Worm (Caenorhabditis elegans) whole organism, young adult: Measurements from ENCODE around the gene F48E3.2.

Experiments
- B0019.2 ChIP-seq: fragments of 200-800 bp; sonication (Bioruptor generic); conservative IDR thresholded peaks from 2 replicates; pipeline ENCODE4 v1.3.6; 2022; ENCODE audit warnings: missing genetic modification reagents, missing genetic modification characterization, missing compliant biosample characterization
- D2030.7 ChIP-seq: fragments of 200-800 bp; sonication (Bioruptor generic); IDR thresholded peaks from 2 replicates; pipeline ENCODE4 v1.3.6; 2022; ENCODE audit warnings: missing genetic modification reagents, missing genetic modification characterization, missing compliant biosample characterization
- F37B4.10 ChIP-seq: fragments of 200-800 bp; sonication (Bioruptor generic); IDR thresholded peaks from 2 replicates; pipeline ENCODE4 v1.3.6; 2022; ENCODE audit warnings: missing genetic modification characterization, missing compliant biosample characterization
- F39B2.1 ChIP-seq: fragments of 200-800 bp; sonication (Bioruptor generic); IDR thresholded peaks from 2 replicates; pipeline ENCODE4 v1.3.6; 2022; ENCODE audit warnings: missing genetic modification reagents, missing genetic modification characterization, missing compliant biosample characterization
- F49E8.2 ChIP-seq: sonication (generic microtip); optimal IDR thresholded peaks from 3 replicates; lab custom pipeline; 2017; ENCODE audit warnings: missing genetic modification characterization, mild to moderate bottlenecking, missing compliant biosample characterization, antibody characterized with exemption, moderate library complexity; ENCODE audit not compliant: insufficient read depth
- F52B5.7 ChIP-seq: sonication (generic microtip); optimal IDR thresholded peaks from 2 replicates; lab custom pipeline; 2016; ENCODE audit warnings: mild to moderate bottlenecking, missing genetic modification characterization, missing compliant biosample characterization
- F55B11.4 ChIP-seq: sonication (generic microtip); optimal IDR thresholded peaks from 2 replicates; lab custom pipeline; 2016; ENCODE audit warnings: missing compliant biosample characterization, missing genetic modification characterization, borderline replicate concordance; ENCODE audit not compliant: insufficient read depth
- F57C9.4 ChIP-seq: sonication (generic microtip); optimal IDR thresholded peaks from 2 replicates; lab custom pipeline; 2017; ENCODE audit warnings: mild to moderate bottlenecking, missing genetic modification characterization, missing compliant biosample characterization
- T26A5.8 ChIP-seq: sonication (generic microtip); optimal IDR thresholded peaks from 2 replicates; lab custom pipeline; 2016; ENCODE audit warnings: missing genetic modification characterization, missing compliant biosample characterization
- ZK185.1 ChIP-seq: sonication (generic microtip); optimal IDR thresholded peaks from 2 replicates; lab custom pipeline; 2016; ENCODE audit warnings: mild to moderate bottlenecking, missing genetic modification characterization, missing compliant biosample characterization; ENCODE audit not compliant: poor library complexity, severe bottlenecking
- attf-5 ChIP-seq: fragments of 200-800 bp; sonication (Bioruptor generic); optimal IDR thresholded peaks from 2 replicates; lab custom pipeline; 2018; ENCODE audit warnings: mild to moderate bottlenecking, missing genetic modification characterization, missing compliant biosample characterization
- ceh-100 ChIP-seq: fragments of 200-800 bp; sonication (Bioruptor generic); IDR thresholded peaks from 2 replicates; pipeline ENCODE4 v1.3.6; 2022; ENCODE audit warnings: missing genetic modification reagents, missing genetic modification characterization, missing compliant biosample characterization
- ceh-91 ChIP-seq: fragments of 200-800 bp; sonication (Bioruptor generic); IDR thresholded peaks from 2 replicates; pipeline ENCODE4 v1.3.6; 2022; ENCODE audit warnings: missing genetic modification reagents, missing genetic modification characterization, missing compliant biosample characterization
- chd-7 ChIP-seq: sonication (generic microtip); optimal IDR thresholded peaks from 2 replicates; lab custom pipeline; 2016; ENCODE audit warnings: mild to moderate bottlenecking, missing genetic modification characterization, moderate library complexity, missing compliant biosample characterization
- die-1 ChIP-seq: sonication (generic microtip); optimal IDR thresholded peaks from 2 replicates; lab custom pipeline; 2016; ENCODE audit warnings: missing genotype, mild to moderate bottlenecking, missing genetic modification characterization, missing compliant biosample characterization
- dpff-1 ChIP-seq: sonication (generic microtip); optimal IDR thresholded peaks from 2 replicates; lab custom pipeline; 2017; ENCODE audit warnings: mild to moderate bottlenecking, missing genetic modification characterization, missing compliant biosample characterization
- dpl-1 ChIP-seq: fragments of 150-350 bp; optimal IDR thresholded peaks from 2 replicates; lab custom pipeline; 2014; ENCODE audit warnings: missing biosample characterization, missing genetic modification reagents, missing genetic modification characterization
- efl-1 ChIP-seq: fragments of 150-350 bp; optimal IDR thresholded peaks from 2 replicates; lab custom pipeline; 2014; ENCODE audit warnings: missing biosample characterization, missing genetic modification reagents, missing genetic modification characterization
- egl-44 ChIP-seq: fragments of 200-800 bp; sonication (Bioruptor generic); IDR thresholded peaks from 2 replicates; pipeline ENCODE4 v1.3.6; 2022; ENCODE audit warnings: missing genetic modification reagents, missing genetic modification characterization, missing compliant biosample characterization
- gei-17 ChIP-seq: fragments of 200-800 bp; sonication (Bioruptor generic); optimal IDR thresholded peaks from 2 replicates; lab custom pipeline; 2018; ENCODE audit warnings: mild to moderate bottlenecking, missing genetic modification characterization, missing compliant biosample characterization
- him-1 ChIP-seq: sonication (generic microtip); optimal IDR thresholded peaks from 2 replicates; lab custom pipeline; 2016; ENCODE audit warnings: missing genotype, missing genetic modification reagents, missing genetic modification characterization, missing compliant biosample characterization
- hmg-1.2 ChIP-seq: fragments of 200-800 bp; sonication (Bioruptor generic); IDR thresholded peaks from 2 replicates; pipeline ENCODE4 v1.3.6; 2022; ENCODE audit warnings: missing genetic modification reagents, missing genetic modification characterization, missing compliant biosample characterization
- lin-26 ChIP-seq: fragments of 200-800 bp; sonication (Bioruptor generic); IDR thresholded peaks from 2 replicates; pipeline ENCODE4 v1.3.6; 2022; ENCODE audit warnings: missing genetic modification reagents, missing genetic modification characterization, missing compliant biosample characterization
- lin-35 ChIP-seq, 3 experiments: fragments of 150-350 bp in 2 of 3; sonication (generic microtip) in 1 of 3; optimal IDR thresholded peaks; 2 replicates each; lab custom pipeline; 2014 to 2018; ENCODE audit warnings: missing biosample characterization in 3 of 3, missing genetic modification characterization in 3 of 3, missing genetic modification reagents in 3 of 3
- lin-40 ChIP-seq: sonication (generic microtip); optimal IDR thresholded peaks from 2 replicates; lab custom pipeline; 2016; ENCODE audit warnings: missing genetic modification characterization, mild to moderate bottlenecking, missing compliant biosample characterization, missing genotype, missing genetic modification reagents
- lsl-1 ChIP-seq: fragments of 200-800 bp; sonication (Bioruptor generic); optimal IDR thresholded peaks from 2 replicates; lab custom pipeline; 2018; ENCODE audit warnings: mild to moderate bottlenecking, missing genetic modification characterization, moderate library complexity, missing compliant biosample characterization
- madf-6 ChIP-seq: fragments of 200-800 bp; sonication (Bioruptor generic); IDR thresholded peaks from 2 replicates; pipeline ENCODE4 v1.3.6; 2022; ENCODE audit warnings: missing genetic modification reagents, missing genetic modification characterization, missing compliant biosample characterization
- madf-8 ChIP-seq: fragments of 200-800 bp; sonication (Bioruptor generic); conservative IDR thresholded peaks from 2 replicates; pipeline ENCODE4 v1.3.6; 2022; ENCODE audit warnings: missing genetic modification reagents, missing genetic modification characterization, missing compliant biosample characterization
- mes-4 ChIP-seq: sonication (generic microtip); optimal IDR thresholded peaks from 2 replicates; lab custom pipeline; 2016; ENCODE audit warnings: missing genotype, missing genetic modification characterization, missing compliant biosample characterization
- mxl-1 ChIP-seq: sonication (generic microtip); optimal IDR thresholded peaks from 2 replicates; lab custom pipeline; 2016; ENCODE audit warnings: missing genetic modification characterization, missing compliant biosample characterization
- nhr-120 ChIP-seq: fragments of 200-800 bp; sonication (Bioruptor generic); IDR thresholded peaks from 2 replicates; pipeline ENCODE4 v1.3.6; 2022; ENCODE audit warnings: missing genetic modification characterization, missing compliant biosample characterization
- nhr-90 ChIP-seq: sonication (generic microtip); optimal IDR thresholded peaks from 2 replicates; lab custom pipeline; 2016; ENCODE audit warnings: missing genotype, mild to moderate bottlenecking, missing genetic modification characterization, missing compliant biosample characterization
- pbrm-1 ChIP-seq: fragments of 200-800 bp; sonication (Bioruptor generic); IDR thresholded peaks from 2 replicates; pipeline ENCODE4 v1.3.6; 2022; ENCODE audit warnings: missing genetic modification reagents, missing genetic modification characterization, missing compliant biosample characterization
- rcor-1 ChIP-seq: fragments of 200-800 bp; sonication (Bioruptor generic); IDR thresholded peaks from 2 replicates; pipeline ENCODE4 v1.3.6; 2022; ENCODE audit warnings: missing genetic modification reagents, missing genetic modification characterization, missing compliant biosample characterization
- rec-8 ChIP-seq, 2 experiments: sonication (generic microtip); optimal IDR thresholded peaks; 2 replicates each; lab custom pipeline; 2016; ENCODE audit warnings: mild to moderate bottlenecking in 2 of 2, missing genetic modification characterization in 2 of 2, missing genetic modification reagents in 2 of 2, missing genotype in 2 of 2, missing biosample characterization in 1 of 2, missing compliant biosample characterization in 1 of 2, moderate library complexity in 1 of 2
- sdz-38 ChIP-seq: sonication (generic microtip); optimal IDR thresholded peaks from 2 replicates; lab custom pipeline; 2016; ENCODE audit warnings: missing genotype, missing genetic modification characterization, missing compliant biosample characterization
- snpc-1.1 ChIP-seq: sonication (generic microtip); optimal IDR thresholded peaks from 2 replicates; lab custom pipeline; 2017; ENCODE audit warnings: missing genetic modification characterization, mild to moderate bottlenecking, missing compliant biosample characterization, antibody characterized with exemption, moderate library complexity, missing genotype, missing genetic modification reagents; ENCODE audit not compliant: insufficient read depth
- sptf-2 ChIP-seq: fragments of 200-800 bp; sonication (Bioruptor generic); optimal IDR thresholded peaks from 2 replicates; lab custom pipeline; 2018; ENCODE audit warnings: mild to moderate bottlenecking, missing genetic modification characterization, missing compliant biosample characterization
- tbp1 ChIP-seq: fragments of 200-800 bp; sonication (Bioruptor generic); optimal IDR thresholded peaks from 2 replicates; lab custom pipeline; 2018; ENCODE audit warnings: mild to moderate bottlenecking, missing genetic modification characterization, missing compliant biosample characterization
- tbx-9 ChIP-seq: sonication (generic microtip); optimal IDR thresholded peaks from 2 replicates; lab custom pipeline; 2016; ENCODE audit warnings: borderline replicate concordance, missing genetic modification characterization, inconsistent platforms, missing compliant biosample characterization
- unc-62 ChIP-seq: fragments of 150-350 bp; optimal IDR thresholded peaks from 2 replicates; lab custom pipeline; 2014; ENCODE audit warnings: missing biosample characterization, missing genetic modification reagents, missing genetic modification characterization
- ztf-18 ChIP-seq: sonication (generic microtip); optimal IDR thresholded peaks from 2 replicates; lab custom pipeline; 2016; ENCODE audit warnings: missing genotype, mild to moderate bottlenecking, missing genetic modification characterization, missing compliant biosample characterization
- ztf-22 ChIP-seq: fragments of 200-800 bp; sonication (Bioruptor generic); optimal IDR thresholded peaks from 2 replicates; lab custom pipeline; 2018; ENCODE audit warnings: mild to moderate bottlenecking, missing genetic modification characterization, moderate library complexity, missing compliant biosample characterization
- ztf-25 ChIP-seq: fragments of 200-800 bp; sonication (Bioruptor generic); IDR thresholded peaks from 2 replicates; pipeline ENCODE4 v1.3.6; 2022; ENCODE audit warnings: missing genetic modification reagents, missing genetic modification characterization, missing compliant biosample characterization
- ztf-26 ChIP-seq: sonication (generic microtip); optimal IDR thresholded peaks from 2 replicates; lab custom pipeline; 2017; ENCODE audit warnings: missing genetic modification characterization, missing compliant biosample characterization

Gene F48E3.2

DNA sequence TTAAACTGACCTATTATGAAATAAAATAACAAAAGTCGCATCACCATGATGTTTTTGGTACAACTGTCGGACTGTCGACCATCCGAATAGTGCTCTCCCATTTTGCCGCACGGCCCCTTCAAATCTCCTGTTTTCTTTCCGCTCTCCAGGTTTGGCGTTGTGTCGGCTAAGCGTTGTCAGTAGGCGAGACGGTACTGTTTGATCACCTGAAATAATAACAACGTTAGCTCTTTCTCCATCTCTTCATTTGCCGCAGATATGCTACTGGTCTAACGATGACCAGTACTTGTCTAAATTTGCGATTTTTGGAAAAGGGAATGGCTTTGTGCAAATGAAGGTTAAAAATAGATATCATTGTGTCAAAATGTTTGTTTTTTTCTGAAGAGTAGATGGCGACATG, 26.6 kb upstream of the F48E3.2 start, which contains the start of gene chts-1:
TSS of gene chts-1 (minus strand) at position 101 of the 400 bp plus-strand sequence.
- TF ChIP-seq lin-40 (tag; lab: Kevin White, UChicago) (no peak), F39B2.1 (GFP tag; lab: Robert Waterston, UW) (no peak), madf-8 (GFP tag; lab: Robert Waterston, UW) (no peak), nhr-120 (no peak), egl-44 (GFP tag; lab: Robert Waterston, UW) (no peak), F52B5.7 (tag; lab: Kevin White, UChicago) (no peak), ztf-22 (GFP tag; lab: Kevin White, UChicago) (no peak), B0019.2 (GFP tag; lab: Robert Waterston, UW) (no peak), rcor-1 (GFP tag; lab: Robert Waterston, UW) (no peak), mes-4 (tag; lab: Kevin White, UChicago) (no peak), unc-62 (no peak), ztf-18 (tag; lab: Kevin White, UChicago) (no peak)

DNA sequence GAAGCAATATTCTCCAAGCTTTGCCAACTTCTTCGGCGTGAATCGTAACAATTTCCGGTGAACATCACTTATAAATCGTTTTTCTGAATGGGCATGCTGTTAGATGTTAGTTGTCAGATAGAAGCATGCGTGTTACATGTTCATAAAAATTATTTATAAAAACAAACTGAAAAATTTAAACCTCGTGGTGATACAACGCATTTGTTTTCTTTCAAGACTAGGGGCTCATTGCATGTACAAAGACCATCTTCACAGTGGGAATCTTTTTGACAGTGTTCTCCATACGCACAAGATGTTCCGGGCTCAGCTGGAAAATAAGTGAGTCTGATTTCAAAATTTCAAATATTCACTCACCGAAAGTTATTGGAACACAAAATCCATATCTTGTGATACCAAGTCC, 19.8 kb upstream of the F48E3.2 start:
- no peak for TF ChIP-seq chd-7 (tag; lab: Kevin White, UChicago)
- no peak for TF ChIP-seq attf-5 (GFP tag; lab: Kevin White, UChicago)
- no peak for TF ChIP-seq sdz-38
- TF ChIP-seq T26A5.8 (tag; lab: Kevin White, UChicago), result no peak
- TF ChIP-seq lin-35 (GFP tag; optimal IDR thresholded peaks at IDR 0.05; lab: Kevin White, UChicago), result no peak
- TF ChIP-seq lin-26 (GFP tag; lab: Robert Waterston, UW), result no peak

DNA sequence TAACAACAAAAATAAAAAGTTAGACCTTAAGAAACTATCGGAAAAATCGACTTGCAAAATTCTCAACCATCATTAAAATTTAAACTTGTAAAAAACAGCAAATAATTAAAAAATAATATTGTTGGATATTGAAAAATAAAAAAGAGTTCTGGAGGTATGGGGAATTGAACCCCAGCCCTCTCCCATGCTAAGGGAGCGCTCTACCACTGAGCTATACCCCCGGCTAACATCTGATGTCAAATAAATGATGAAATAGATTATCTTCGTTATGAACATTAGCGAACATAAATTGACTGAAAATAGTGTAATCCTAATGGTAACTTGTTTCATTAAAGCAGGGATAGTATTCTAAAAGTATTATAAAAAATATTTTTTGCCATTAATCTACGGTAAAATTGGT, 14.2 kb upstream of the F48E3.2 start:
- TF ChIP-seq F37B4.10 (GFP tag; lab: Robert Waterston, UW) (no peak), hmg-1.2 (GFP tag; lab: Robert Waterston, UW) (peak; percentile 45; the same call in 1 of the 2 replicates), madf-6 (GFP tag; lab: Robert Waterston, UW) (no peak), ceh-100 (GFP tag; lab: Robert Waterston, UW) (no peak), dpff-1 (no peak), F57C9.4 (tag; lab: Kevin White, UChicago) (no peak), die-1 (tag; lab: Kevin White, UChicago) (peak; percentile 79), lin-40 (tag; lab: Kevin White, UChicago) (no peak), ztf-26 (no peak), nhr-90 (tag; lab: Kevin White, UChicago) (peak; percentile 73), ceh-91 (no peak), madf-8 (GFP tag; lab: Robert Waterston, UW) (no peak), tbp1 (GFP tag; lab: Kevin White, UChicago) (peak; percentile 90), pbrm-1 (GFP tag; lab: Robert Waterston, UW) (peak; percentile 51; the same call in 1 of the 2 replicates), mxl-1 (tag; lab: Kevin White, UChicago) (peak; percentile 61), ZK185.1 (tag; lab: Kevin White, UChicago) (peak; percentile 51), snpc-1.1 (tag; lab: Kevin White, UChicago) (no peak), rec-8 (tag; optimal IDR thresholded peaks at IDR 0.05; lab: Kevin White, UChicago) (peak; percentile 47 to 51), dpl-1 (no peak), gei-17 (no peak), sptf-2 (no peak), F55B11.4 (tag; lab: Kevin White, UChicago) (no peak), tbx-9 (no peak), D2030.7 (GFP tag; lab: Robert Waterston, UW) (peak; percentile 34; the same call in 1 of the 2 replicates), efl-1 (GFP tag; lab: Kevin White, UChicago) (no peak), ztf-25 (GFP tag; lab: Robert Waterston, UW) (0 out of 2 replicates have a peak, but pooled peaks have one; percentile 65), F52B5.7 (tag; lab: Kevin White, UChicago) (no peak), F49E8.2 (tag; lab: Kevin White, UChicago) (no peak), lsl-1 (GFP tag; lab: Kevin White, UChicago) (no peak), him-1 (peak; percentile 65), lin-26 (GFP tag; lab: Robert Waterston, UW) (peak; percentile 88)
